Fruit fly (Drosophila melanogaster) whole organism, prepupa: ENCODE data around the gene CG32266.

Source experiments
- Blimp-1 ChIP-seq: fragments of 200-800 bp; sonication (Bioruptor generic); optimal IDR thresholded peaks from 3 replicates; lab custom pipeline; 2017; ENCODE audit warnings: missing biosample characterization, missing genetic modification characterization, mild to moderate bottlenecking, moderate library complexity, missing genetic modification reagents
- CG10631 ChIP-seq: fragments of 200-800 bp; sonication (Bioruptor generic); optimal IDR thresholded peaks from 2 replicates; lab custom pipeline; 2016; ENCODE audit warnings: missing biosample characterization, missing genetic modification characterization
- CG11294 ChIP-seq: fragments of 200-800 bp; sonication (Bioruptor generic); IDR thresholded peaks from 2 replicates; pipeline ENCODE4 v1.3.6; 2022; ENCODE audit warnings: missing biosample characterization, missing genetic modification characterization
- CG11902 ChIP-seq: fragments of 200-800 bp; sonication (Bioruptor generic); optimal IDR thresholded peaks from 3 replicates; lab custom pipeline; 2016; ENCODE audit warnings: missing biosample characterization, missing genetic modification characterization
- CG15336 ChIP-seq: fragments of 200-800 bp; sonication (Bioruptor generic); IDR thresholded peaks from 2 replicates; pipeline ENCODE4 v1.3.6; 2022; ENCODE audit warnings: missing biosample characterization, missing genetic modification characterization
- CG16779 ChIP-seq: fragments of 200-800 bp; sonication (Bioruptor generic); optimal IDR thresholded peaks from 3 replicates; lab custom pipeline; 2017; ENCODE audit warnings: missing biosample characterization, mild to moderate bottlenecking, missing genetic modification characterization
- CG31627 ChIP-seq: fragments of 200-800 bp; sonication (Bioruptor generic); optimal IDR thresholded peaks from 3 replicates; lab custom pipeline; 2016; ENCODE audit warnings: missing biosample characterization, missing genetic modification characterization
- CG32006 ChIP-seq: fragments of 200-800 bp; sonication (Bioruptor generic); optimal IDR thresholded peaks from 3 replicates; lab custom pipeline; 2017; ENCODE audit warnings: missing biosample characterization, mild to moderate bottlenecking, missing genetic modification characterization
- CG3919 ChIP-seq: fragments of 200-800 bp; sonication (Bioruptor generic); optimal IDR thresholded peaks from 3 replicates; lab custom pipeline; 2016; ENCODE audit warnings: missing biosample characterization, missing genetic modification characterization
- CG4318 ChIP-seq: fragments of 200-800 bp; sonication (Bioruptor generic); optimal IDR thresholded peaks from 3 replicates; lab custom pipeline; 2017; ENCODE audit warnings: missing biosample characterization, mild to moderate bottlenecking, missing genetic modification characterization
- CG6163 ChIP-seq: fragments of 200-800 bp; sonication (Bioruptor generic); IDR thresholded peaks from 3 replicates; pipeline ENCODE4 v1.3.6; 2022; ENCODE audit warnings: missing biosample characterization, missing genetic modification characterization
- CG8119 ChIP-seq: fragments of 200-800 bp; sonication (Bioruptor generic); IDR thresholded peaks from 3 replicates; pipeline ENCODE4 v1.3.6; 2022; ENCODE audit warnings: missing biosample characterization, missing genetic modification characterization
- CG8319 ChIP-seq: fragments of 200-800 bp; sonication (Bioruptor generic); optimal IDR thresholded peaks from 3 replicates; lab custom pipeline; 2016; ENCODE audit warnings: missing biosample characterization, missing genetic modification characterization
- CG8632 ChIP-seq: fragments of 200-800 bp; sonication (Bioruptor generic); optimal IDR thresholded peaks from 3 replicates; lab custom pipeline; 2016; ENCODE audit warnings: missing biosample characterization, missing genetic modification characterization
- Eip78C ChIP-seq: fragments of 200-800 bp; sonication (Bioruptor generic); peaks from one replicate; lab custom pipeline; 2016; ENCODE audit warnings: missing biosample characterization, missing genetic modification characterization
- Eip93F ChIP-seq: fragments of 200-800 bp; sonication (Bioruptor generic); optimal IDR thresholded peaks from 2 replicates; lab custom pipeline; 2016; ENCODE audit warnings: missing biosample characterization, mild to moderate bottlenecking, missing genetic modification characterization
- Ets21C ChIP-seq: fragments of 200-800 bp; sonication (Bioruptor generic); optimal IDR thresholded peaks from 3 replicates; lab custom pipeline; 2016; ENCODE audit warnings: missing biosample characterization, missing genetic modification characterization
- Ets96B ChIP-seq: fragments of 200-800 bp; optimal IDR thresholded peaks from 2 replicates; lab custom pipeline; 2019; ENCODE audit warnings: missing biosample characterization, mild to moderate bottlenecking, missing genetic modification characterization, moderate library complexity
- Hr38 ChIP-seq: sonication (Bioruptor generic); optimal IDR thresholded peaks from 2 replicates; lab custom pipeline; 2016; ENCODE audit warnings: missing biosample characterization, missing genetic modification characterization
- Hr39 ChIP-seq: fragments of 200-800 bp; sonication (Bioruptor generic); optimal IDR thresholded peaks from 2 replicates; lab custom pipeline; 2016; ENCODE audit warnings: missing biosample characterization, missing genetic modification characterization
- Hr4 ChIP-seq: fragments of 200-800 bp; sonication (Bioruptor generic); optimal IDR thresholded peaks from 3 replicates; lab custom pipeline; 2016; ENCODE audit warnings: missing biosample characterization, missing genetic modification characterization
- Lpt ChIP-seq: fragments of 200-800 bp; sonication (Bioruptor generic); optimal IDR thresholded peaks from 3 replicates; lab custom pipeline; 2016; ENCODE audit warnings: missing biosample characterization, missing genetic modification characterization
- Met ChIP-seq: fragments of 200-800 bp; sonication (Bioruptor generic); optimal IDR thresholded peaks from 3 replicates; lab custom pipeline; 2016; ENCODE audit warnings: missing biosample characterization, missing genetic modification characterization
- OdsH ChIP-seq: fragments of 200-800 bp; sonication (Bioruptor generic); optimal IDR thresholded peaks from 3 replicates; lab custom pipeline; 2016; ENCODE audit warnings: missing biosample characterization, missing genetic modification characterization
- Smox ChIP-seq: fragments of 200-800 bp; sonication (Bioruptor generic); optimal IDR thresholded peaks from 3 replicates; lab custom pipeline; 2016; ENCODE audit warnings: missing biosample characterization, missing genetic modification characterization
- Sox102F ChIP-seq: fragments of 200-800 bp; sonication (Bioruptor generic); optimal IDR thresholded peaks from 2 replicates; lab custom pipeline; 2016; ENCODE audit warnings: missing biosample characterization, mild to moderate bottlenecking, missing genetic modification characterization
- Sox15 ChIP-seq: fragments of 200-800 bp; sonication (Bioruptor generic); optimal IDR thresholded peaks from 3 replicates; lab custom pipeline; 2016; ENCODE audit warnings: missing biosample characterization, missing genetic modification characterization
- achi ChIP-seq: fragments of 200-800 bp; sonication (Bioruptor generic); optimal IDR thresholded peaks from 3 replicates; lab custom pipeline; 2016; ENCODE audit warnings: missing biosample characterization, missing genetic modification characterization
- acj6 ChIP-seq: fragments of 200-800 bp; sonication (Bioruptor generic); optimal IDR thresholded peaks from 3 replicates; lab custom pipeline; 2016; ENCODE audit warnings: missing biosample characterization, missing genetic modification characterization
- dac ChIP-seq: fragments of 200-800 bp; sonication (Bioruptor generic); optimal IDR thresholded peaks from 2 replicates; lab custom pipeline; 2017; ENCODE audit warnings: missing biosample characterization, mild to moderate bottlenecking, missing genetic modification characterization
- eg ChIP-seq: fragments of 200-800 bp; sonication (Bioruptor generic); IDR thresholded peaks from 3 replicates; pipeline ENCODE4 v1.3.6; 2022; ENCODE audit warnings: missing biosample characterization, missing genetic modification characterization
- esn ChIP-seq: fragments of 200-800 bp; sonication (Bioruptor generic); optimal IDR thresholded peaks from 2 replicates; lab custom pipeline; 2016; ENCODE audit warnings: missing biosample characterization, mild to moderate bottlenecking, missing genetic modification characterization, moderate library complexity
- fkh ChIP-seq: fragments of 200-800 bp; sonication (Bioruptor generic); optimal IDR thresholded peaks from 3 replicates; lab custom pipeline; 2017; ENCODE audit warnings: missing biosample characterization, mild to moderate bottlenecking, missing genetic modification characterization, moderate library complexity
- lz ChIP-seq: fragments of 200-800 bp; sonication (Bioruptor generic); optimal IDR thresholded peaks from 3 replicates; lab custom pipeline; 2016; ENCODE audit warnings: missing biosample characterization, missing genetic modification characterization
- net ChIP-seq: fragments of 200-800 bp; sonication (Bioruptor generic); optimal IDR thresholded peaks from 3 replicates; lab custom pipeline; 2016; ENCODE audit warnings: missing biosample characterization, missing genetic modification characterization
- pdm3 ChIP-seq: fragments of 200-800 bp; sonication (Bioruptor generic); optimal IDR thresholded peaks from 3 replicates; lab custom pipeline; 2016; ENCODE audit warnings: missing biosample characterization, missing genetic modification characterization
- spab ChIP-seq: fragments of 200-800 bp; sonication (Bioruptor generic); optimal IDR thresholded peaks from 2 replicates; lab custom pipeline; 2017; ENCODE audit warnings: missing biosample characterization, mild to moderate bottlenecking, missing genetic modification characterization, missing genetic modification reagents
- ss ChIP-seq, 2 experiments: fragments of 200-800 bp; sonication (Bioruptor generic); optimal IDR thresholded peaks; 2 replicates in 1 of 2; 3 replicates in 1 of 2; lab custom pipeline; 2017 to 2018; ENCODE audit warnings: mild to moderate bottlenecking in 2 of 2, missing biosample characterization in 2 of 2, missing genetic modification characterization in 2 of 2, moderate library complexity in 1 of 2
- svp ChIP-seq: fragments of 200-800 bp; sonication (Bioruptor generic); peaks from one replicate; lab custom pipeline; 2016; ENCODE audit warnings: missing biosample characterization, missing genetic modification characterization
- topi ChIP-seq: fragments of 200-800 bp; sonication (Bioruptor generic); optimal IDR thresholded peaks from 3 replicates; lab custom pipeline; 2016; ENCODE audit warnings: missing biosample characterization, missing genetic modification characterization
- vri ChIP-seq: fragments of 200-800 bp; sonication (Bioruptor generic); optimal IDR thresholded peaks from 3 replicates; lab custom pipeline; 2016; ENCODE audit warnings: missing biosample characterization, mild to moderate bottlenecking, missing genetic modification characterization

Gene CG32266

DNA sequence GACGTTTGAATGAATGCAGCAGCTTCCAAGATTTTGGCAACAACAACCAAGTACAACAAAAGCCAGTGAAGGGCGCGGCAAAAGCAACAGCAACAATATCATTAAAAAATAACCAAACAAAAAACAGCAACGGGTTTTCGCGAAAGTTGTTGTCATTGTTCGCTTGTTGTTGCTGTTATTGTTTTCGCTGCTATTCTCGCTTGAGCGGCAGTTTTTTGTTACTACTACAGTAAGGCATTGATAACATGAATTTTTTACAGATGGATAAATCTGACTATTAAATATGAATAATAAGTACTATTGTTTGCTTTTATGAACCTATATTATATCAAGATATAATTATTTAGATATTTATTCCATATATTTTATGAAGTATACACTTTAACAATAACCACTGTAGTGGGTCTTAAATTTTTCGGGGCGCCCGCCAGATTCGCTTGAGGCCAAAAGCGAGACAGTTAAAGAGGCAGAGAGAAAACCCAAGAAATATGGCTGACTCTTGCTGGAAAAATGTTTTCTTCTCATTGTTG is 19.1 kb upstream of the CG32266 start (continued):
- TF ChIP-seq Sox15 (GFP tag; lab: Kevin White, UChicago) (peak; percentile 60), CG8319 (GFP tag; lab: Kevin White, UChicago) (peak; percentile 47), vri (GFP tag; lab: Kevin White, UChicago) (peak; percentile 48), Met (GFP tag; lab: Kevin White, UChicago) (peak; percentile 79), dac (GFP tag; lab: Kevin White, UChicago) (no peak), CG6163 (peak; percentile 80), topi (GFP tag; lab: Kevin White, UChicago) (peak; percentile 76), CG3919 (peak; percentile 85), CG32006 (GFP tag; lab: Kevin White, UChicago) (peak; percentile 83), CG11902 (peak; percentile 64), eg (GFP tag; lab: Robert Waterston, UW) (peak; percentile 94), Eip93F (GFP tag; lab: Kevin White, UChicago) (no peak)

DNA sequence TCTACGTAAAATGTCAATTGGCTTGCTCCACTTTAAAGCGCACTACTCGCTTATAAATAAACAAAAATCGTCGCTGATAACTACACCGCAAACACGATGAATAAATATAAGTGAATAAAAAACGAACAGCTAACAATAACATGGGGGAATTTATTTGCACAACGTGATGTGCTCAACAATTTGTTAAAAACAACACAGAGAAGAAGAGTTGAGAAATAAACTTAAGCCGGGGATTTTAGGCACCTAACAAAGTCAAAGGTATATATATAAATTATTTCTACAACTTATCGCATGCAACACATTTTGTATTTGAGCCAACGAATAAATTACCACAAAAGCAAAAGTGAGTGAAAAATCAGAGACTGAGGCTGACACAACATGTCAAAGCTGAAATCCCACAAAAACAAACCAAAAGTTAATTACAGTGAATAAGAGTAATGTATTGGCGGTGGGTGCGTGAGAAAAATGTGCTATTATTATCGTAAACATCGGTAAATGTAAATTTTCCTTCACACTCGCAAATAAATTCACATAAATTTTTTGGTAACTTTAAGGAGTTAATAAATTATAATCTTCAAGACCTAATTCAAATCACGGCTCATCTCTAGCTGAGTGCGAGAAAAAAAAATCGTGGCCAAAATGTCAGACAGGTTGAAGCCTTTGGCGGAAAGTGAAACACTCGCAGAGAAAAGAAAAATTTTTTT is 18.2 kb upstream of the CG32266 start:
- TF ChIP-seq Lpt (GFP tag; lab: Kevin White, UChicago): peak; percentile 56
- TF ChIP-seq esn (GFP tag; lab: Kevin White, UChicago): peak; percentile 46
- TF ChIP-seq spab: no peak
- TF ChIP-seq CG15336 (GFP tag; lab: Robert Waterston, UW): peak; percentile 79
- peak; percentile 61 for TF ChIP-seq pdm3 (GFP tag; lab: Kevin White, UChicago)
- peak; percentile 57 for TF ChIP-seq fkh (GFP tag; lab: Kevin White, UChicago)
- peak; percentile 36 for TF ChIP-seq CG11294
- TF ChIP-seq Hr38 (GFP tag; lab: Kevin White, UChicago): no peak
- TF ChIP-seq CG10631 (GFP tag; lab: Kevin White, UChicago): no peak
- no peak for TF ChIP-seq Ets96B
- TF ChIP-seq ss (GFP tag; optimal IDR thresholded peaks at IDR 0.05; lab: Kevin White, UChicago): no peak
- peak; percentile 43 for TF ChIP-seq CG31627 (GFP tag; lab: Kevin White, UChicago)
- TF ChIP-seq Ets21C: peak; percentile 14
- TF ChIP-seq svp: peak; percentile 59
- no peak for TF ChIP-seq CG3919
- TF ChIP-seq CG32006 (GFP tag; lab: Kevin White, UChicago): peak; percentile 64
- peak; percentile 50 for TF ChIP-seq Sox102F (GFP tag; lab: Kevin White, UChicago)
- TF ChIP-seq CG8119 (GFP tag; lab: Robert Waterston, UW): peak; percentile 78
- TF ChIP-seq lz: peak; percentile 27
- peak; percentile 33 for TF ChIP-seq Hr39 (GFP tag; lab: Kevin White, UChicago)
- peak; percentile 39 for TF ChIP-seq acj6
- no peak for TF ChIP-seq Blimp-1 (GFP tag; lab: Kevin White, UChicago)
- TF ChIP-seq Smox: peak; percentile 19
- peak; percentile 84 for TF ChIP-seq Hr4 (GFP tag; lab: Kevin White, UChicago)
- peak; percentile 41 for TF ChIP-seq OdsH (GFP tag; lab: Kevin White, UChicago)
- peak; percentile 74; the same call in 2 of the 3 replicates for TF ChIP-seq eg (GFP tag; lab: Robert Waterston, UW)
- TF ChIP-seq Met (GFP tag; lab: Kevin White, UChicago): peak; percentile 48
- TF ChIP-seq CG6163: peak; percentile 66
- TF ChIP-seq achi: peak; percentile 37
- TF ChIP-seq vri (GFP tag; lab: Kevin White, UChicago): peak; percentile 3
- no peak for TF ChIP-seq CG16779 (tag; lab: Kevin White, UChicago)
- TF ChIP-seq CG4318: peak; percentile 24
- peak; percentile 82 for TF ChIP-seq Eip78C (GFP tag; lab: Kevin White, UChicago)
- TF ChIP-seq CG8632 (GFP tag; lab: Kevin White, UChicago): peak; percentile 16
- TF ChIP-seq net (GFP tag; lab: Kevin White, UChicago): peak; percentile 26
